Fruit fly (Drosophila melanogaster): ENCODE measurements around the gene CG9368.

The CG9368 gene

DNA sequence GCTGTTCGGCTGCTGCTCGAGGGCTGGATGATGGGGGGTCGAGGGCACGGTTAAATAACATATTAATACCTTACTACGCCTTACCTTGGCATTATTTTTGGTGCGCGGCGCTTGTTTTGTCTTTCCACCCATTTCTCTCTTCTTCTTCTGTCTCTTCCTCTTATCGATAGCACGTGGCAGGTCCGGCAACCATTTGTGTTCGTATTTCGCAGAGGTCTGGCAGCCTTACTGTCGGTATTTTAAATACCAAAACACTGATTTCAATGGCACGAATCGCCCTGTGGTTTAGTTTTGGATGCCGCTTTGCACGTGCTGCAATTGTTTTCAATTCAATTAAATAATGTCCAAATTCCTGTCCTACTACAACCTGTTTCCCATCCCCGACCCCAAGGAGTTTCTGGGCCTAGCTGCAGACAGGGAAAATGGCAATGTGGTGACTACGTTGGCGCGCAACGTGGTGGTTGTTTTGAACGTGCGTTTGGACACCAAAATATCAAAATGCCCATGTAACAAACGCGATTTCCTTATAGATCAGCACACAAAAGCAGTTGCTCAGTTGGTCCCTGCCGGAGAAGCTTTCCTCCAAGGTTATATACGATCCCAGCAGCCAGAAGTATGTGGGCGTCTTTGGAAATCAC is 49.2 kb upstream of the CG9368 start, which contains the start of the genes Ltn1 and CG9300 (continued):
- TF ChIP-seq CG6683 (GFP tag; optimal IDR thresholded peaks at IDR 0.05) (no peak), Chrac-16 (GFP tag; optimal IDR thresholded peaks at IDR 0.05) (no peak), CG10462 (GFP tag; optimal IDR thresholded peaks at IDR 0.05) (no peak), Hand (GFP tag; optimal IDR thresholded peaks at IDR 0.05) (no peak), nmo (GFP tag; optimal IDR thresholded peaks at IDR 0.05) (no peak), sisA (GFP tag; IDR thresholded peaks at IDR 0.05) (no peak), Dip2 (GFP tag; IDR thresholded peaks at IDR 0.05) (no peak), MTF-1 (GFP tag; optimal IDR thresholded peaks at IDR 0.05; ENCODE audit: borderline replicate concordance) (no peak), NC2β (GFP tag; optimal IDR thresholded peaks at IDR 0.05) (peak; percentile 54), pfk (GFP tag; optimal IDR thresholded peaks at IDR 0.05) (no peak), onecut (GFP tag; IDR thresholded peaks at IDR 0.05) (no peak), CG3163 (GFP tag; optimal IDR thresholded peaks at IDR 0.05) (peak; percentile 18), CG18599 (GFP tag; optimal IDR thresholded peaks at IDR 0.05) (no peak), hb (GFP tag; IDR thresholded peaks at IDR 0.05; ENCODE audit: partially characterized antibody) (no peak), CG16779 (GFP tag; IDR thresholded peaks at IDR 0.05) (no peak), CG13624 (GFP tag; optimal IDR thresholded peaks at IDR 0.05) (peak; percentile 77), cad (GFP tag; optimal IDR thresholded peaks at IDR 0.05) (peak; percentile 72), run (tag; optimal IDR thresholded peaks at IDR 0.05) (no peak), NC2α (GFP tag; optimal IDR thresholded peaks at IDR 0.05) (peak; percentile 10), Hr39 (optimal IDR thresholded peaks at IDR 0.05) (no peak), hkb (optimal IDR thresholded peaks at IDR 0.05) (no peak), hkb (GFP tag; IDR thresholded peaks at IDR 0.05) (no peak), Doc2 (GFP tag; IDR thresholded peaks at IDR 0.05) (no peak), tx (GFP tag; optimal IDR thresholded peaks at IDR 0.05) (peak; percentile 31), Hey (tag; optimal IDR thresholded peaks at IDR 0.05) (peak; percentile 39), sr (GFP tag; IDR thresholded peaks at IDR 0.05) (no peak), Hmr (GFP tag; optimal IDR thresholded peaks at IDR 0.05) (no peak), Bgb (GFP tag; IDR thresholded peaks at IDR 0.05; ENCODE audit: partially characterized antibody) (peak; percentile 46; the same call in 1 of the 2 replicates), CG7556 (GFP tag; optimal IDR thresholded peaks at IDR 0.05) (no peak), dmrt99B (tag; optimal IDR thresholded peaks at IDR 0.05) (no peak), kah (GFP tag; optimal IDR thresholded peaks at IDR 0.05) (peak; percentile 59), lov (optimal IDR thresholded peaks at IDR 0.05) (no peak), lov (GFP tag; IDR thresholded peaks at IDR 0.05) (0 out of 3 replicates have a peak, but pooled peaks have one; percentile 27), croc (GFP tag; conservative IDR thresholded peaks at IDR 0.05) (no peak), Elba2 (GFP tag; optimal IDR thresholded peaks at IDR 0.05) (no peak), CG3995 (GFP tag; optimal IDR thresholded peaks at IDR 0.05) (no peak), NK7.1 (GFP tag; optimal IDR thresholded peaks at IDR 0.05) (no peak), lbe (GFP tag; optimal IDR thresholded peaks at IDR 0.05) (no peak), danr (GFP tag; IDR thresholded peaks at IDR 0.05) (no peak), CG4854 (GFP tag; optimal IDR thresholded peaks at IDR 0.05) (no peak), phol (tag; optimal IDR thresholded peaks at IDR 0.05) (peak; percentile 53), sens-2 (GFP tag; IDR thresholded peaks at IDR 0.05) (peak; percentile 40; the same call in 1 of the 2 replicates), dimm (GFP tag; IDR thresholded peaks at IDR 0.05) (no peak), CG17912 (GFP tag; optimal IDR thresholded peaks at IDR 0.05) (peak; percentile 24), btn (GFP tag; optimal IDR thresholded peaks at IDR 0.05) (no peak), CG4282 (GFP tag; optimal IDR thresholded peaks at IDR 0.05) (no peak), gfzf (GFP tag; optimal IDR thresholded peaks at IDR 0.05) (peak; percentile 52), bsh (GFP tag; optimal IDR thresholded peaks at IDR 0.05) (no peak), Ssrp (tag; optimal IDR thresholded peaks at IDR 0.05) (no peak), CG1529 (GFP tag; optimal IDR thresholded peaks at IDR 0.05) (no peak), bab2 (GFP tag; optimal IDR thresholded peaks at IDR 0.05) (no peak)
